Fruit fly (Drosophila melanogaster) whole organism, embryonic: ENCODE data around the gene Notum.

ENCODE experiments used
- CG11560 ChIP-seq: fragments of 200-800 bp; sonication (Bioruptor generic); IDR thresholded peaks from 3 replicates; pipeline ENCODE4 v1.3.6; 2022; ENCODE audit warnings: missing biosample characterization, missing genetic modification characterization
- CG11695 ChIP-seq: fragments of 200-800 bp; sonication (Bioruptor generic); IDR thresholded peaks from 3 replicates; pipeline ENCODE4 v1.3.6; 2022; ENCODE audit warnings: missing biosample characterization, missing genetic modification characterization
- CG16815 ChIP-seq: fragments of 200-800 bp; sonication (Bioruptor generic); optimal IDR thresholded peaks from 3 replicates; lab custom pipeline; 2017; ENCODE audit warnings: missing biosample characterization, mild to moderate bottlenecking, missing genetic modification characterization
- inv ChIP-seq: fragments of 200-800 bp; sonication (Bioruptor generic); IDR thresholded peaks from 2 replicates; pipeline ENCODE4 v1.3.6; 2022; ENCODE audit warnings: missing biosample characterization, missing genetic modification characterization; ENCODE audit not compliant: partially characterized antibody

- TF ChIP-seq inv (GFP tag; lab: Robert Waterston, UW), result no peak
- 0 out of 3 replicates have a peak, but pooled peaks have one; percentile 17 for TF ChIP-seq CG11695 (GFP tag; lab: Robert Waterston, UW)
- no peak for TF ChIP-seq CG11560 (tag; lab: Robert Waterston, UW)
- peak; percentile 29 for TF ChIP-seq CG16815 (GFP tag; lab: Kevin White, UChicago)
Measured at dm6 chr3L:16060806-16061600, 37.7 kb downstream of the Notum start.
